Fruit fly (Drosophila melanogaster) whole organism, wandering third instar larva: ENCODE results near the gene Srr.

Source experiments
- CG32264 ChIP-seq: fragments of 200-800 bp; sonication (Bioruptor generic); optimal IDR thresholded peaks from 2 replicates; lab custom pipeline; 2016; ENCODE audit warnings: missing biosample characterization, missing genetic modification characterization
- CG9705 ChIP-seq: fragments of 200-800 bp; sonication (Bioruptor generic); optimal IDR thresholded peaks from 2 replicates; lab custom pipeline; 2018; ENCODE audit warnings: missing biosample characterization, mild to moderate bottlenecking, missing genetic modification characterization
- CrebA ChIP-seq: fragments of 200-800 bp; sonication (Bioruptor generic); optimal IDR thresholded peaks from 2 replicates; lab custom pipeline; 2016; ENCODE audit warnings: missing biosample characterization, mild to moderate bottlenecking, missing genetic modification characterization, borderline replicate concordance
- Dif ChIP-seq: fragments of 200-275, 200-300 bp; sonication (Bioruptor generic); optimal IDR thresholded peaks from 2 replicates; lab custom pipeline; 2018; ENCODE audit warnings: missing biosample characterization, missing genetic modification characterization; ENCODE audit not compliant: partially characterized antibody
- HLH106 ChIP-seq: fragments of 200-800 bp; optimal IDR thresholded peaks from 3 replicates; lab custom pipeline; 2019; ENCODE audit warnings: missing biosample characterization, mild to moderate bottlenecking, missing genetic modification characterization, moderate library complexity
- Hnf4 ChIP-seq: fragments of 200-800 bp; sonication (Bioruptor generic); optimal IDR thresholded peaks from 2 replicates; lab custom pipeline; 2016; ENCODE audit warnings: missing biosample characterization, mild to moderate bottlenecking, missing genetic modification characterization
- Hr83 ChIP-seq: fragments of 200-300 bp; sonication (Bioruptor generic); optimal IDR thresholded peaks from 2 replicates; lab custom pipeline; 2016; ENCODE audit warnings: missing biosample characterization, mild to moderate bottlenecking, missing genetic modification characterization, moderate library complexity; ENCODE audit not compliant: poor library complexity, severe bottlenecking
- Myc ChIP-seq: fragments of >200 bp; optimal IDR thresholded peaks from 2 replicates; lab custom pipeline; 2017
- N ChIP-seq: fragments of >200 bp; optimal IDR thresholded peaks from 2 replicates; lab custom pipeline; 2018; ENCODE audit warnings: missing biosample characterization, missing external identifiers, missing genetic modification characterization
- OdsH ChIP-seq: fragments of 200-800 bp; sonication (Bioruptor generic); optimal IDR thresholded peaks from 2 replicates; lab custom pipeline; 2016; ENCODE audit warnings: missing biosample characterization, mild to moderate bottlenecking, missing genetic modification characterization
- Rel ChIP-seq, 2 experiments: fragments of 200-800 bp; sonication (Bioruptor generic) in 1 of 2; optimal IDR thresholded peaks; 2 replicates in 1 of 2; 3 replicates in 1 of 2; lab custom pipeline; 2016 to 2019; ENCODE audit warnings: mild to moderate bottlenecking in 2 of 2, missing biosample characterization in 2 of 2, missing genetic modification characterization in 2 of 2, moderate library complexity in 1 of 2
- Sp1 ChIP-seq: fragments of 200-800 bp; sonication (Bioruptor generic); optimal IDR thresholded peaks from 3 replicates; lab custom pipeline; 2019; ENCODE audit warnings: missing biosample characterization, mild to moderate bottlenecking, missing genetic modification characterization, moderate library complexity
- Vsx2 ChIP-seq: fragments of 200-300, 225-300 bp; sonication (Bioruptor generic); optimal IDR thresholded peaks from 2 replicates; lab custom pipeline; 2018; ENCODE audit warnings: missing biosample characterization, missing genetic modification characterization; ENCODE audit not compliant: partially characterized antibody
- br ChIP-seq: fragments of 200-800 bp; sonication (Bioruptor generic); optimal IDR thresholded peaks from 2 replicates; lab custom pipeline; 2016; ENCODE audit warnings: missing biosample characterization, missing genetic modification characterization
- brk ChIP-seq: fragments of 200-800 bp; sonication (Bioruptor generic); optimal IDR thresholded peaks from 2 replicates; lab custom pipeline; 2016; ENCODE audit warnings: missing biosample characterization, mild to moderate bottlenecking, missing genetic modification characterization
- dl ChIP-seq, 2 experiments: fragments of 175-275, 200-275 bp in 1 of 2; fragments of 200-275 bp in 1 of 2; sonication (Bioruptor generic); optimal IDR thresholded peaks; lab custom pipeline; 2018; ENCODE audit warnings: mild to moderate bottlenecking in 2 of 2, missing biosample characterization in 2 of 2, missing genetic modification characterization in 2 of 2, moderate library complexity in 2 of 2; ENCODE audit not compliant: partially characterized antibody in 2 of 2, insufficient read depth in 1 of 2
- dmrt93B ChIP-seq: fragments of 200-800 bp; sonication (Bioruptor generic); optimal IDR thresholded peaks from 2 replicates; lab custom pipeline; 2018; ENCODE audit warnings: missing biosample characterization, mild to moderate bottlenecking, missing genetic modification characterization
- dsf ChIP-seq: sonication (Bioruptor generic); optimal IDR thresholded peaks from 2 replicates; lab custom pipeline; 2016; ENCODE audit warnings: missing biosample characterization, missing genetic modification characterization, borderline replicate concordance
- ey ChIP-seq: fragments of 200-800 bp; sonication (Bioruptor generic); optimal IDR thresholded peaks from 2 replicates; lab custom pipeline; 2016; ENCODE audit warnings: missing biosample characterization, missing genetic modification characterization
- foxo ChIP-seq, 2 experiments: fragments of 200-800 bp; sonication (Bioruptor generic); optimal IDR thresholded peaks; 2 replicates in 1 of 2; 3 replicates in 1 of 2; lab custom pipeline; 2016 to 2017; ENCODE audit warnings: missing biosample characterization in 2 of 2, missing genetic modification characterization in 2 of 2
- fru ChIP-seq: fragments of 200-800 bp; sonication (Bioruptor generic); optimal IDR thresholded peaks from 3 replicates; lab custom pipeline; 2016; ENCODE audit warnings: missing biosample characterization, mild to moderate bottlenecking, missing genetic modification characterization
- h ChIP-seq: fragments of 200-800 bp; sonication (Bioruptor generic); optimal IDR thresholded peaks from 3 replicates; lab custom pipeline; 2016; ENCODE audit warnings: missing biosample characterization, mild to moderate bottlenecking, missing genetic modification characterization
- lola ChIP-seq: fragments of >200 bp; optimal IDR thresholded peaks from 2 replicates; lab custom pipeline; 2017; ENCODE audit warnings: missing biosample characterization, missing genetic modification characterization
- pan ChIP-seq: fragments of >200 bp; optimal IDR thresholded peaks from 2 replicates; lab custom pipeline; 2017
- psq ChIP-seq: fragments of 200-800 bp; sonication (Bioruptor generic); optimal IDR thresholded peaks from 3 replicates; lab custom pipeline; 2017; ENCODE audit warnings: missing biosample characterization, mild to moderate bottlenecking, missing genetic modification characterization, moderate library complexity
- rgr ChIP-seq: fragments of 200-800 bp; sonication (Bioruptor generic); optimal IDR thresholded peaks from 3 replicates; lab custom pipeline; 2016; ENCODE audit warnings: missing biosample characterization, mild to moderate bottlenecking, missing genetic modification characterization
- sage ChIP-seq: fragments of 200-800 bp; sonication (Bioruptor generic); optimal IDR thresholded peaks from 2 replicates; lab custom pipeline; 2016; ENCODE audit warnings: missing biosample characterization, mild to moderate bottlenecking, missing genetic modification characterization
- sv ChIP-seq: fragments of 200-800 bp; sonication (Bioruptor generic); optimal IDR thresholded peaks from 3 replicates; lab custom pipeline; 2016; ENCODE audit warnings: missing biosample characterization, missing genetic modification characterization
- tai ChIP-seq: sonication (Bioruptor generic); optimal IDR thresholded peaks from 2 replicates; lab custom pipeline; 2016; ENCODE audit warnings: missing biosample characterization, missing genetic modification characterization
- usp ChIP-seq: fragments of >200 bp; optimal IDR thresholded peaks from 2 replicates; lab custom pipeline; 2017; ENCODE audit warnings: missing biosample characterization, missing genetic modification characterization
- woc ChIP-seq: sonication (Bioruptor generic); optimal IDR thresholded peaks from 2 replicates; lab custom pipeline; 2016; ENCODE audit warnings: missing biosample characterization, mild to moderate bottlenecking, missing genetic modification characterization

Gene Srr

DNA sequence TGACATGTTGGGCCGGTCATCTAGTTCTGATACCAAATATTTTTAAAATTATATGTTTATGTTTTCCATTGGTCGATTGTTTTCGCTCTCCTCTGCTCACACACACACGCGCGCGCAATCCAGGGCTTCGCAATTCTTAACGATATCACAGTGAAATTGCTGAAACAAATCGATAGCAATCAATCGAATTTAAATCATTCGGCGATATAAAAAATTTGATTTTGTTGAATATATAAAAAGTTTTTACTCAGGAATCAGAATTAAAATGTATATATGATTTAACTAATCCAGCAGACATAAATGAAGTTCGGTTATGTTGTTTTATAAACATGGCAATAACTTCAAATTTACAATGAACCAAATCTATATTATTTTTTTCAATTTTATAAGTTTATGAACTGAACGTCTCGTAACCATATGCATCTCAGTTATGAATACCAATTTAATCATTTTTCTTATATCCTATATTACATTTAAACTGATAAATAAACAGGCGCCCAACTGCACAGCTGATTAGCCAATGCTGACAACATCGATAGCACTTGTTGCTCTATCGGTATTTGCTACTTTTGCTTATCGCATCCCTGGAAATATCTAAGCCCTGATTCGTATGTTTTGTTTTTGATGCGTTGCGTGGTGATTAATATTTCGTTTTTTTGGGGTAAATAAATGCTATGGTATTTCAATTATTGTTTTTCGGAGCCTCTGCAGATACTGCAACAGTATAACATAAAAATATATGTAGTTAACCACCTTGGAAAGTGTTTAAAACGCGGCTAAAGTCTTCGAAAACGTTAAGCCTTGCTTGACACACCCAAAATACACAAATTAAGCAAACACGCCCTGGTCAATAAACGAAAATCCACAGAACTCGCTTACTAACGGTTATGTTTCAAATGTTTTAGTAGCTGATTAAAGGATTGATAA is 30.3 kb upstream of the Srr start, which contains the start of the genes Aduk and pasi2:
Gene Aduk, minus strand, starts transcription at position 123 of the 927 bp plus-strand sequence.
Gene pasi2, plus strand, starts transcription at position 579 of the 927 bp plus-strand sequence.
- TF ChIP-seq br (GFP tag; lab: Kevin White, UChicago), result no peak
- TF ChIP-seq OdsH, result peak; percentile 3
- TF ChIP-seq Dif (GFP tag; lab: Kevin White, UChicago), result no peak
- peak; percentile 40 for TF ChIP-seq woc
- TF ChIP-seq lola, result no peak
- no peak for TF ChIP-seq dl (GFP tag; optimal IDR thresholded peaks at IDR 0.05; lab: Kevin White, UChicago; ENCODE audit: insufficient read depth in 1 of 2, partially characterized antibody in 2 of 2)
- TF ChIP-seq pan, result no peak
- TF ChIP-seq tai (GFP tag; lab: Kevin White, UChicago), result peak; percentile 5
- TF ChIP-seq dsf (GFP tag; lab: Kevin White, UChicago), result no peak
- no peak for TF ChIP-seq brk (GFP tag; lab: Kevin White, UChicago)
- TF ChIP-seq Vsx2 (GFP tag; lab: Kevin White, UChicago), result peak; percentile 2
- TF ChIP-seq CG32264, result no peak
- peak; percentile 15 for TF ChIP-seq HLH106 (tag; lab: Kevin White, UChicago)
- no peak for TF ChIP-seq N (GFP tag; lab: Kevin White, UChicago)
- TF ChIP-seq Sp1, result peak; percentile 33
- no peak for TF ChIP-seq ey (GFP tag; lab: Kevin White, UChicago)
- TF ChIP-seq foxo (GFP tag; optimal IDR thresholded peaks at IDR 0.05; lab: Kevin White, UChicago), result no peak
- TF ChIP-seq dmrt93B (GFP tag; lab: Kevin White, UChicago), result no peak
- no peak for TF ChIP-seq usp (GFP tag; lab: Kevin White, UChicago)
- peak; percentile 43 for TF ChIP-seq Hnf4 (GFP tag; lab: Kevin White, UChicago)
- no peak for TF ChIP-seq CG9705 (GFP tag; lab: Kevin White, UChicago)
- TF ChIP-seq rgr (GFP tag; lab: Kevin White, UChicago), result peak; percentile 20
- peak; percentile 7 for TF ChIP-seq psq (GFP tag; lab: Kevin White, UChicago)
- TF ChIP-seq CrebA (GFP tag; lab: Kevin White, UChicago), result no peak
- TF ChIP-seq Myc (lab: Kevin White, UChicago), result no peak
- no peak for TF ChIP-seq h (GFP tag; lab: Kevin White, UChicago)
- TF ChIP-seq fru, result no peak
- TF ChIP-seq sv (GFP tag; lab: Kevin White, UChicago), result no peak
- TF ChIP-seq Rel (GFP tag; optimal IDR thresholded peaks at IDR 0.05; lab: Kevin White, UChicago), result no peak
- TF ChIP-seq Rel (tag; optimal IDR thresholded peaks at IDR 0.05; lab: Kevin White, UChicago), result peak; percentile 13

DNA sequence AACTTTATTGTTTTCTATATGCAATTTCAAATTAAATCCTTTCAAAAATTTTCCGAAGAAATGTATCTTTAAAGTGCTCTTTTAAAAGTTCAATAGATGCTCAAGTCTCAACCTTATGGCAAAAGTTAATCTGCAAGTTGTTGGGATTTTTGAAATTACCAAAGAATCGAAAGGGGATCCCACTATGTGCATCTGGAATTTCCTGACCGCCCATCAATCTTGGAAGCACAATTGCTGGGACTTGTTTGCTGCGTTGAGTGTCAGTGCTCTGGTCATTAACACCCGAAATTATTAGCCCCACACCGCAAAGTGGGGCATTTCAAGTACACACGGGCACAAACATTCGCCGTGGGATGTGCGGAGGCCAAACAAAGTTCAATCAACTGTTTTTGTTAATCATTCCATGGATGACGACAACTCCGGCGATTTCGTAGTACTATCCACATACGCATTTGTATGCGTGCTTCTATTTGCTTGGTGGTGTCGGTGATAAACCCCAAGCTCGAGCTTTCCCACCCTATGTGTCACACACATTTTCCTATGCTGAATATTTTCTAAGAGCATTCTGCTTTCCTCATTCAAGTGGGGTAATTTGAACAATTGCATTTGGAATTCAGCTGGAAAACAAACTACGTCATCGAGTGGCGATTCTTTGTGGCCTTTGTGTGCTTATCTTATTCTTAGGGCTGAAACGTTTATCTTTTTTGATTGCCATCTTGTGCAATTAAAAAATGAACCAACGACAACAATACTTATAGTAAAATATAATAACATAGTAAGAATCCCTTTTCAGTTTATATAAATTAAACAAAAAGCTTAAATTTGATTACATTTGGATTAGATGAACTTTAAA is 27.6 kb upstream of the Srr start:
- TF ChIP-seq Rel (GFP tag; optimal IDR thresholded peaks at IDR 0.05; lab: Kevin White, UChicago) (no peak), Rel (tag; optimal IDR thresholded peaks at IDR 0.05; lab: Kevin White, UChicago) (peak; percentile 94), N (GFP tag; lab: Kevin White, UChicago) (no peak)

dm6 chr3R:9338771-9339170 is 26.4 kb upstream of the Srr start:
- TF ChIP-seq brk (GFP tag; lab: Kevin White, UChicago) (no peak), Vsx2 (GFP tag; lab: Kevin White, UChicago) (peak; percentile 60), Hr83 (GFP tag; lab: Kevin White, UChicago) (peak; percentile 72), Dif (GFP tag; lab: Kevin White, UChicago) (peak; percentile 39), psq (GFP tag; lab: Kevin White, UChicago) (peak; percentile 95), sage (GFP tag; lab: Kevin White, UChicago) (peak; percentile 62)
